Fruit fly (Drosophila melanogaster): ENCODE measurements around the gene Mnat9.

Gene Mnat9

dm6 chr3R:31610639-31611594, 5.0 kb downstream of the Mnat9 start, which contains the start of gene Med (continued):
- TF ChIP-seq caup (GFP tag; optimal IDR thresholded peaks at IDR 0.05; ENCODE audit: severe bottlenecking), result no peak
- TF ChIP-seq repo (GFP tag; optimal IDR thresholded peaks at IDR 0.05), result no peak
- no peak for TF ChIP-seq CG5180 (GFP tag; optimal IDR thresholded peaks at IDR 0.05)
- TF ChIP-seq ssp (GFP tag; IDR thresholded peaks at IDR 0.05), result no peak
- no peak for TF ChIP-seq CG2678 (tag; optimal IDR thresholded peaks at IDR 0.05)
- TF ChIP-seq cad (GFP tag; optimal IDR thresholded peaks at IDR 0.05), result no peak
- no peak for TF ChIP-seq CkIIα-i1 (GFP tag; IDR thresholded peaks at IDR 0.05)
- no peak for TF ChIP-seq Sox100B (GFP tag; optimal IDR thresholded peaks at IDR 0.05)
- no peak for TF ChIP-seq CG15479 (GFP tag; optimal IDR thresholded peaks at IDR 0.05)
- no peak for TF ChIP-seq pum (GFP tag; optimal IDR thresholded peaks at IDR 0.05)
- TF ChIP-seq CG2712 (tag; optimal IDR thresholded peaks at IDR 0.05), result peak; percentile 16
- no peak for TF ChIP-seq CG16779 (GFP tag; IDR thresholded peaks at IDR 0.05)
- TF ChIP-seq abd-A (tag; optimal IDR thresholded peaks at IDR 0.05), result no peak
- TF ChIP-seq mld (GFP tag; IDR thresholded peaks at IDR 0.05; ENCODE audit: partially characterized antibody), result no peak
- TF ChIP-seq CG18011 (GFP tag; optimal IDR thresholded peaks at IDR 0.05), result no peak
- no peak for TF ChIP-seq fd64A (GFP tag; optimal IDR thresholded peaks at IDR 0.05)
- no peak for TF ChIP-seq pnt (GFP tag; optimal IDR thresholded peaks at IDR 0.05)
- TF ChIP-seq CG2120 (GFP tag; optimal IDR thresholded peaks at IDR 0.05), result no peak
- no peak for TF ChIP-seq Hr3 (GFP tag; optimal IDR thresholded peaks at IDR 0.05)
- TF ChIP-seq CG1647 (GFP tag; optimal IDR thresholded peaks at IDR 0.05), result no peak
- TF ChIP-seq sd (tag; optimal IDR thresholded peaks at IDR 0.05), result peak; percentile 20
- TF ChIP-seq jumu (GFP tag; optimal IDR thresholded peaks at IDR 0.05), result peak; percentile 22
- no peak for TF ChIP-seq salm (tag; optimal IDR thresholded peaks at IDR 0.05)
- no peak for TF ChIP-seq p53 (GFP tag; optimal IDR thresholded peaks at IDR 0.05)
- TF ChIP-seq bcd (GFP tag; optimal IDR thresholded peaks at IDR 0.05), result no peak
- TF ChIP-seq dan (GFP tag; IDR thresholded peaks at IDR 0.05), result no peak
- peak; percentile 32 for TF ChIP-seq Vsx1 (GFP tag; optimal IDR thresholded peaks at IDR 0.05)
- TF ChIP-seq sug (tag; optimal IDR thresholded peaks at IDR 0.05), result peak; percentile 21
- TF ChIP-seq CG17802 (tag; optimal IDR thresholded peaks at IDR 0.05), result no peak
- TF ChIP-seq prd (optimal IDR thresholded peaks at IDR 0.05), result no peak
- TF ChIP-seq prd (GFP tag; IDR thresholded peaks at IDR 0.05), result no peak
- TF ChIP-seq E2f2 (GFP tag; IDR thresholded peaks at IDR 0.05), result no peak
- TF ChIP-seq Neu2 (GFP tag; optimal IDR thresholded peaks at IDR 0.05; ENCODE audit: borderline replicate concordance), result no peak
- no peak for TF ChIP-seq CG2875 (GFP tag; optimal IDR thresholded peaks at IDR 0.05)
- no peak for TF ChIP-seq Hr78 (GFP tag; optimal IDR thresholded peaks at IDR 0.05)
- no peak for TF ChIP-seq Fer1 (GFP tag; optimal IDR thresholded peaks at IDR 0.05)
- TF ChIP-seq CG11504 (tag; optimal IDR thresholded peaks at IDR 0.05), result peak; percentile 36
- no peak for TF ChIP-seq unpg (GFP tag; optimal IDR thresholded peaks at IDR 0.05)
- no peak for TF ChIP-seq CG8290 (GFP tag; optimal IDR thresholded peaks at IDR 0.05)
- TF ChIP-seq CG8290 (tag; optimal IDR thresholded peaks at IDR 0.05), result peak in 1 of 2 experiments; percentile 20
- no peak for TF ChIP-seq Awh (GFP tag; IDR thresholded peaks at IDR 0.05)
- no peak for TF ChIP-seq Dad (GFP tag; optimal IDR thresholded peaks at IDR 0.05)
- TF ChIP-seq D (optimal IDR thresholded peaks at IDR 0.05), result peak; percentile 58
- no peak for TF ChIP-seq D (GFP tag; optimal IDR thresholded peaks at IDR 0.05)
- TF ChIP-seq Mrtf (GFP tag; IDR thresholded peaks at IDR 0.05), result no peak
- no peak for TF ChIP-seq eve (GFP tag; optimal IDR thresholded peaks at IDR 0.05)
- TF ChIP-seq nau (GFP tag; optimal IDR thresholded peaks at IDR 0.05), result no peak
- peak; percentile 36 for TF ChIP-seq phol (tag; optimal IDR thresholded peaks at IDR 0.05)
- no peak for TF ChIP-seq gem (tag; optimal IDR thresholded peaks at IDR 0.05)

Measured in whole organism, embryonic.